Worm (Caenorhabditis elegans): ENCODE measurements around the gene F21A3.2.

ce11 chrV:15529069-15529468, 4.7 kb downstream of the F21A3.2 start, which contains the start of gene srh-276:
- no peak for TF ChIP-seq ztf-11 (tag; optimal IDR thresholded peaks at IDR 0.05)
- no peak for TF ChIP-seq zfp-2 (tag; optimal IDR thresholded peaks at IDR 0.05)
- TF ChIP-seq nhr-77 (tag; optimal IDR thresholded peaks at IDR 0.05), result no peak
